Worm (Caenorhabditis elegans) whole organism, midembryonic: Measurements from ENCODE around the gene urm-1.

Experiments
- T22C8.4 ChIP-seq: fragments of 200-800 bp; sonication (Bioruptor generic); IDR thresholded peaks from 2 replicates; pipeline ENCODE4 v1.3.6; 2022; ENCODE audit warnings: missing genetic modification characterization, missing compliant biosample characterization
- cog-1 ChIP-seq: sonication (generic microtip); optimal IDR thresholded peaks from 2 replicates; lab custom pipeline; 2016; ENCODE audit warnings: missing genetic modification characterization, missing compliant biosample characterization
- flt-1 ChIP-seq: fragments of 200-800 bp; sonication (Bioruptor generic); IDR thresholded peaks from 2 replicates; pipeline ENCODE4 v1.3.6; 2022; ENCODE audit warnings: missing genetic modification characterization, missing compliant biosample characterization
- klf-2 ChIP-seq: fragments of 200-800 bp; sonication (Bioruptor generic); conservative IDR thresholded peaks from 2 replicates; pipeline ENCODE4 v1.3.6; 2022; ENCODE audit warnings: missing genetic modification reagents, missing genetic modification characterization, missing compliant biosample characterization
- med-1 ChIP-seq: sonication (generic microtip); optimal IDR thresholded peaks from 2 replicates; lab custom pipeline; 2017; ENCODE audit warnings: missing genetic modification characterization, mild to moderate bottlenecking, missing compliant biosample characterization, antibody characterized with exemption, missing genetic modification reagents; ENCODE audit not compliant: insufficient read depth
- tab-1 ChIP-seq: fragments of 200-800 bp; sonication (Bioruptor generic); IDR thresholded peaks from 2 replicates; pipeline ENCODE4 v1.3.6; 2022; ENCODE audit warnings: missing genetic modification characterization, missing compliant biosample characterization
- ztf-23 ChIP-seq: fragments of 200-800 bp; sonication (Bioruptor generic); IDR thresholded peaks from 2 replicates; pipeline ENCODE4 v1.3.6; 2022; ENCODE audit warnings: missing genetic modification reagents, missing genetic modification characterization, missing compliant biosample characterization
- ztf-29 ChIP-seq: fragments of 200-800 bp; sonication (Bioruptor generic); IDR thresholded peaks from 2 replicates; pipeline ENCODE4 v1.3.6; 2022; ENCODE audit warnings: missing genetic modification reagents, missing genetic modification characterization, missing compliant biosample characterization

DNA sequence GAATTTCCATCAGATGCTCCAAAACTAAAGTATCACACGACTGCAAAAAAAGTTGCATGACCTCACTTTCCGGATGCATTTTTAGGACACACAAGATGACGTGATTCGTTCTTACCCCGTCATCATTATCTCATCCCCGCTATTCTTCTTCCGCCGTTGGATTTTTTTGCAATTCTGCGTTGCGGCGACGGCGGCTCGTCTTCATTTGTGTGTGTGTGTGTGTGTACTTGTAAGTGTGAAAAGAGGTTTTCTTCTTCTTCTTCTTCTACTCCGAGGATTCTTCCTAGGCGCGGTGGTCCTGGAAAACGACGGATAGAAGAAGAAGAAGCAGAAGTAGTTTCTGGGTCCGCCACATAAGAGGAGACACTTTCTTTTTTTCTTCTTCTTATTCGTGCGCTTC is 10.5 kb downstream of the urm-1 start:
- TF ChIP-seq ztf-29 (GFP tag; lab: Robert Waterston, UW) (no peak), flt-1 (GFP tag; lab: Robert Waterston, UW) (no peak), tab-1 (GFP tag; lab: Robert Waterston, UW) (no peak), med-1 (GFP tag; lab: Kevin White, UChicago) (no peak), cog-1 (tag; lab: Kevin White, UChicago) (no peak), klf-2 (GFP tag; lab: Robert Waterston, UW) (no peak), T22C8.4 (GFP tag; lab: Robert Waterston, UW) (no peak), ztf-23 (GFP tag; lab: Robert Waterston, UW) (no peak)
